Fruit fly (Drosophila melanogaster) whole organism, wandering third instar larva: ENCODE data around the gene CG3744.
A peak's percentile ranks its signal among the peaks of the same experiment; 100 is the strongest.

Experiments used
- Abd-B ChIP-seq: fragments of >200 bp; optimal IDR thresholded peaks from 2 replicates; lab custom pipeline; 2017; ENCODE audit warnings: missing biosample characterization, missing genetic modification characterization
- CG9705 ChIP-seq: fragments of 200-800 bp; sonication (Bioruptor generic); optimal IDR thresholded peaks from 2 replicates; lab custom pipeline; 2018; ENCODE audit warnings: missing biosample characterization, mild to moderate bottlenecking, missing genetic modification characterization
- CrebA ChIP-seq: fragments of 200-800 bp; sonication (Bioruptor generic); optimal IDR thresholded peaks from 2 replicates; lab custom pipeline; 2016; ENCODE audit warnings: missing biosample characterization, mild to moderate bottlenecking, missing genetic modification characterization, borderline replicate concordance
- Dfd ChIP-seq: fragments of >200 bp; optimal IDR thresholded peaks from 2 replicates; lab custom pipeline; 2017; ENCODE audit warnings: missing biosample characterization, missing genetic modification characterization
- Dif ChIP-seq: fragments of 200-275, 200-300 bp; sonication (Bioruptor generic); optimal IDR thresholded peaks from 2 replicates; lab custom pipeline; 2018; ENCODE audit warnings: missing biosample characterization, missing genetic modification characterization; ENCODE audit not compliant: partially characterized antibody
- GATAd ChIP-seq: sonication (Bioruptor generic); optimal IDR thresholded peaks from 2 replicates; lab custom pipeline; 2016; ENCODE audit warnings: missing biosample characterization, missing genetic modification characterization
- Hnf4 ChIP-seq: fragments of 200-800 bp; sonication (Bioruptor generic); optimal IDR thresholded peaks from 2 replicates; lab custom pipeline; 2016; ENCODE audit warnings: missing biosample characterization, mild to moderate bottlenecking, missing genetic modification characterization
- Hr83 ChIP-seq: fragments of 200-300 bp; sonication (Bioruptor generic); optimal IDR thresholded peaks from 2 replicates; lab custom pipeline; 2016; ENCODE audit warnings: missing biosample characterization, mild to moderate bottlenecking, missing genetic modification characterization, moderate library complexity; ENCODE audit not compliant: poor library complexity, severe bottlenecking
- Mio ChIP-seq: sonication (Bioruptor generic); optimal IDR thresholded peaks from 2 replicates; lab custom pipeline; 2016; ENCODE audit warnings: missing biosample characterization, missing genetic modification characterization
- Myc ChIP-seq: fragments of >200 bp; optimal IDR thresholded peaks from 2 replicates; lab custom pipeline; 2017
- N ChIP-seq: fragments of >200 bp; optimal IDR thresholded peaks from 2 replicates; lab custom pipeline; 2018; ENCODE audit warnings: missing biosample characterization, missing external identifiers, missing genetic modification characterization
- OdsH ChIP-seq: fragments of 200-800 bp; sonication (Bioruptor generic); optimal IDR thresholded peaks from 2 replicates; lab custom pipeline; 2016; ENCODE audit warnings: missing biosample characterization, mild to moderate bottlenecking, missing genetic modification characterization
- Rel ChIP-seq, 2 experiments: fragments of 200-800 bp; sonication (Bioruptor generic) in 1 of 2; optimal IDR thresholded peaks; 2 replicates in 1 of 2; 3 replicates in 1 of 2; lab custom pipeline; 2016 to 2019; ENCODE audit warnings: mild to moderate bottlenecking in 2 of 2, missing biosample characterization in 2 of 2, missing genetic modification characterization in 2 of 2, moderate library complexity in 1 of 2
- Sp1 ChIP-seq: fragments of 200-800 bp; sonication (Bioruptor generic); optimal IDR thresholded peaks from 3 replicates; lab custom pipeline; 2019; ENCODE audit warnings: missing biosample characterization, mild to moderate bottlenecking, missing genetic modification characterization, moderate library complexity
- Vsx2 ChIP-seq: fragments of 200-300, 225-300 bp; sonication (Bioruptor generic); optimal IDR thresholded peaks from 2 replicates; lab custom pipeline; 2018; ENCODE audit warnings: missing biosample characterization, missing genetic modification characterization; ENCODE audit not compliant: partially characterized antibody
- brk ChIP-seq: fragments of 200-800 bp; sonication (Bioruptor generic); optimal IDR thresholded peaks from 2 replicates; lab custom pipeline; 2016; ENCODE audit warnings: missing biosample characterization, mild to moderate bottlenecking, missing genetic modification characterization
- dl ChIP-seq, 2 experiments: fragments of 175-275, 200-275 bp in 1 of 2; fragments of 200-275 bp in 1 of 2; sonication (Bioruptor generic); optimal IDR thresholded peaks; lab custom pipeline; 2018; ENCODE audit warnings: mild to moderate bottlenecking in 2 of 2, missing biosample characterization in 2 of 2, missing genetic modification characterization in 2 of 2, moderate library complexity in 2 of 2; ENCODE audit not compliant: partially characterized antibody in 2 of 2, insufficient read depth in 1 of 2
- dsf ChIP-seq: sonication (Bioruptor generic); optimal IDR thresholded peaks from 2 replicates; lab custom pipeline; 2016; ENCODE audit warnings: missing biosample characterization, missing genetic modification characterization, borderline replicate concordance
- ey ChIP-seq: fragments of 200-800 bp; sonication (Bioruptor generic); optimal IDR thresholded peaks from 2 replicates; lab custom pipeline; 2016; ENCODE audit warnings: missing biosample characterization, missing genetic modification characterization
- fru ChIP-seq: fragments of 200-800 bp; sonication (Bioruptor generic); optimal IDR thresholded peaks from 3 replicates; lab custom pipeline; 2016; ENCODE audit warnings: missing biosample characterization, mild to moderate bottlenecking, missing genetic modification characterization
- h ChIP-seq: fragments of 200-800 bp; sonication (Bioruptor generic); optimal IDR thresholded peaks from 3 replicates; lab custom pipeline; 2016; ENCODE audit warnings: missing biosample characterization, mild to moderate bottlenecking, missing genetic modification characterization
- jim ChIP-seq: fragments of 175-275, 200-325 bp; sonication (Bioruptor generic); optimal IDR thresholded peaks from 2 replicates; lab custom pipeline; 2016; ENCODE audit warnings: missing biosample characterization, mild to moderate bottlenecking, missing genetic modification characterization
- lola ChIP-seq: fragments of >200 bp; optimal IDR thresholded peaks from 2 replicates; lab custom pipeline; 2017; ENCODE audit warnings: missing biosample characterization, missing genetic modification characterization
- psq ChIP-seq: fragments of 200-800 bp; sonication (Bioruptor generic); optimal IDR thresholded peaks from 3 replicates; lab custom pipeline; 2017; ENCODE audit warnings: missing biosample characterization, mild to moderate bottlenecking, missing genetic modification characterization, moderate library complexity
- rgr ChIP-seq: fragments of 200-800 bp; sonication (Bioruptor generic); optimal IDR thresholded peaks from 3 replicates; lab custom pipeline; 2016; ENCODE audit warnings: missing biosample characterization, mild to moderate bottlenecking, missing genetic modification characterization
- sage ChIP-seq: fragments of 200-800 bp; sonication (Bioruptor generic); optimal IDR thresholded peaks from 2 replicates; lab custom pipeline; 2016; ENCODE audit warnings: missing biosample characterization, mild to moderate bottlenecking, missing genetic modification characterization
- sv ChIP-seq: fragments of 200-800 bp; sonication (Bioruptor generic); optimal IDR thresholded peaks from 3 replicates; lab custom pipeline; 2016; ENCODE audit warnings: missing biosample characterization, missing genetic modification characterization
- tai ChIP-seq: sonication (Bioruptor generic); optimal IDR thresholded peaks from 2 replicates; lab custom pipeline; 2016; ENCODE audit warnings: missing biosample characterization, missing genetic modification characterization
- woc ChIP-seq: sonication (Bioruptor generic); optimal IDR thresholded peaks from 2 replicates; lab custom pipeline; 2016; ENCODE audit warnings: missing biosample characterization, mild to moderate bottlenecking, missing genetic modification characterization

Gene CG3744

dm6 chr3R:24860316-24860826, 16.1 kb downstream of the CG3744 start, which contains the start of gene CG13639:
Gene CG13639, minus strand, starts transcription at chr3R:24860366.
- TF ChIP-seq sage (no peak), h (peak; percentile 11)

dm6 chr3R:24859701-24860100, 16.8 kb downstream of the CG3744 start, which contains the start of gene ppk22:
Gene ppk22, minus strand, starts transcription at chr3R:24859801.
- no peak for TF ChIP-seq Myc (lab: Kevin White, UChicago)
- no peak for TF ChIP-seq OdsH (GFP tag; lab: Kevin White, UChicago)
- TF ChIP-seq psq (GFP tag; lab: Kevin White, UChicago), result no peak
- TF ChIP-seq brk (GFP tag; lab: Kevin White, UChicago), result no peak
- no peak for TF ChIP-seq N (GFP tag; lab: Kevin White, UChicago)
- no peak for TF ChIP-seq Hr83 (GFP tag; lab: Kevin White, UChicago)
- no peak for TF ChIP-seq Dif
- no peak for TF ChIP-seq GATAd
- no peak for TF ChIP-seq tai (GFP tag; lab: Kevin White, UChicago)
- TF ChIP-seq Vsx2 (GFP tag; lab: Kevin White, UChicago), result no peak
- TF ChIP-seq rgr (GFP tag; lab: Kevin White, UChicago), result no peak
- no peak for TF ChIP-seq ey
- no peak for TF ChIP-seq Rel (GFP tag; optimal IDR thresholded peaks at IDR 0.05; lab: Kevin White, UChicago)
- no peak for TF ChIP-seq Rel (tag; optimal IDR thresholded peaks at IDR 0.05; lab: Kevin White, UChicago)
- no peak for TF ChIP-seq Abd-B
- TF ChIP-seq Sp1 (GFP tag; lab: Kevin White, UChicago), result no peak
- no peak for TF ChIP-seq sv (GFP tag; lab: Kevin White, UChicago)

dm6 chr3R:24857459-24857858, 19.0 kb downstream of the CG3744 start, which contains the start of gene CAH4:
Gene CAH4, minus strand, starts transcription at chr3R:24857559.
- TF ChIP-seq fru (no peak), jim (GFP tag; lab: Kevin White, UChicago) (no peak), Rel (GFP tag; optimal IDR thresholded peaks at IDR 0.05; lab: Kevin White, UChicago) (no peak), Rel (tag; optimal IDR thresholded peaks at IDR 0.05; lab: Kevin White, UChicago) (no peak), sv (GFP tag; lab: Kevin White, UChicago) (no peak), CrebA (GFP tag; lab: Kevin White, UChicago) (no peak), brk (GFP tag; lab: Kevin White, UChicago) (no peak), dsf (GFP tag; lab: Kevin White, UChicago) (no peak)
- TF ChIP-seq, all 38 proteins: peak for 0

- TF ChIP-seq Dfd (GFP tag; lab: Kevin White, UChicago) (no peak), dl (GFP tag; optimal IDR thresholded peaks at IDR 0.05; lab: Kevin White, UChicago; ENCODE audit: insufficient read depth in 1 of 2, partially characterized antibody in 2 of 2) (no peak), Hnf4 (no peak), GATAd (no peak), Sp1 (GFP tag; lab: Kevin White, UChicago) (no peak), lola (GFP tag; lab: Kevin White, UChicago) (no peak), woc (GFP tag; lab: Kevin White, UChicago) (no peak), Myc (lab: Kevin White, UChicago) (no peak), psq (GFP tag; lab: Kevin White, UChicago) (no peak), CG9705 (no peak), jim (GFP tag; lab: Kevin White, UChicago) (no peak), fru (no peak)
Measured at dm6 chr3R:24856143-24856542, 20.3 kb downstream of the CG3744 start, which contains the start of gene HDAC11. Gene HDAC11, minus strand, starts transcription at chr3R:24856243.

- TF ChIP-seq Rel (GFP tag; optimal IDR thresholded peaks at IDR 0.05; lab: Kevin White, UChicago) (no peak), Rel (tag; optimal IDR thresholded peaks at IDR 0.05; lab: Kevin White, UChicago) (peak; percentile 59), Mio (GFP tag; lab: Kevin White, UChicago) (no peak)
Measured at dm6 chr3R:24851429-24851828, 25.0 kb downstream of the CG3744 start, which contains the start of gene Nct. Gene Nct, plus strand, starts transcription at chr3R:24851601.
